Fruit fly (Drosophila melanogaster): ENCODE measurements around the gene CG42818.

CG42818 gene

DNA sequence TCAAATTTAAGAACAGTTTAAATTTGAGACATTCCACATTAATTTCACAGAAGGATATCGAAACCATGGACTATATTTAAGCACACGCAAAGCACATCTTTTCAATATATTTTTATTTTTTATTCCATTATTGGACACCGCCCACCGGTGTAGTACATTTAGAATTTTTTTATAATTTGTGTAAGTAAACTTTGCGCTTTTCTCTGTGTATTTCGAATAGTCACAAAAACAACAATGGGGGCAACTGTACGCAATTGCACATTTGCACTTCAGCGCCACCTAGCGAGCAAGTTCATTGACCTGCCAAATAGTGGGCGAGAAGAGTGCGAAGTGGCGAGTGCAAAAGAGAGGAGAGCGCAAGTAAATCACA is 34.1 kb downstream of the CG42818 start (continued):
- TF ChIP-seq CG7556 (GFP tag; optimal IDR thresholded peaks at IDR 0.05) (peak; percentile 74), Dip3 (GFP tag; optimal IDR thresholded peaks at IDR 0.05) (peak; percentile 19), dati (GFP tag; IDR thresholded peaks at IDR 0.05) (no peak), tx (GFP tag; optimal IDR thresholded peaks at IDR 0.05) (no peak), Poxn (GFP tag; IDR thresholded peaks at IDR 0.05) (no peak), CG17612 (GFP tag; IDR thresholded peaks at IDR 0.05) (no peak), ssp (GFP tag; IDR thresholded peaks at IDR 0.05) (peak; percentile 18; the same call in 1 of the 2 replicates), nau (GFP tag; optimal IDR thresholded peaks at IDR 0.05) (peak; percentile 20), abd-A (tag; optimal IDR thresholded peaks at IDR 0.05) (no peak), exex (tag; optimal IDR thresholded peaks at IDR 0.05) (peak; percentile 4), CG6854 (GFP tag; optimal IDR thresholded peaks at IDR 0.05) (peak; percentile 45), hkb (optimal IDR thresholded peaks at IDR 0.05) (no peak), hkb (GFP tag; IDR thresholded peaks at IDR 0.05) (peak; percentile 36; the same call in 1 of the 2 replicates), ham (GFP tag; IDR thresholded peaks at IDR 0.05) (no peak), klu (GFP tag; IDR thresholded peaks at IDR 0.05) (no peak), CG5180 (GFP tag; optimal IDR thresholded peaks at IDR 0.05) (no peak), Oaz (GFP tag; IDR thresholded peaks at IDR 0.05) (no peak), pnt (GFP tag; optimal IDR thresholded peaks at IDR 0.05) (no peak), pum (GFP tag; optimal IDR thresholded peaks at IDR 0.05) (no peak), CG1647 (GFP tag; optimal IDR thresholded peaks at IDR 0.05) (no peak), CG2202 (tag; optimal IDR thresholded peaks at IDR 0.05) (no peak), CG8924 (tag; optimal IDR thresholded peaks at IDR 0.05) (peak; percentile 51), CG6813 (GFP tag; optimal IDR thresholded peaks at IDR 0.05) (peak; percentile 60), CG12769 (tag; optimal IDR thresholded peaks at IDR 0.05) (peak; percentile 25), ro (GFP tag; IDR thresholded peaks at IDR 0.05) (no peak), CG42726 (GFP tag; IDR thresholded peaks at IDR 0.05; ENCODE audit: partially characterized antibody) (no peak), CG15073 (GFP tag; optimal IDR thresholded peaks at IDR 0.05) (no peak), CG33557 (GFP tag; optimal IDR thresholded peaks at IDR 0.05) (no peak), Kr (GFP tag; optimal IDR thresholded peaks at IDR 0.05) (no peak), knrl (GFP tag; IDR thresholded peaks at IDR 0.05; ENCODE audit: partially characterized antibody) (no peak), CG14667 (GFP tag; IDR thresholded peaks at IDR 0.05) (no peak), Side (GFP tag; optimal IDR thresholded peaks at IDR 0.05) (no peak), Sry-β (GFP tag; optimal IDR thresholded peaks at IDR 0.05) (no peak), H15 (GFP tag; IDR thresholded peaks at IDR 0.05) (no peak), vvl (GFP tag; IDR thresholded peaks at IDR 0.05) (0 out of 2 replicates have a peak, but pooled peaks have one; percentile 46), ERR (GFP tag; optimal IDR thresholded peaks at IDR 0.05) (no peak), Fer3 (tag; optimal IDR thresholded peaks at IDR 0.05) (peak; percentile 52), Six4 (GFP tag; optimal IDR thresholded peaks at IDR 0.05) (no peak), yki (optimal IDR thresholded peaks at IDR 0.05) (no peak), ranshi (GFP tag; IDR thresholded peaks at IDR 0.05) (0 out of 2 replicates have a peak, but pooled peaks have one; percentile 18), croc (GFP tag; conservative IDR thresholded peaks at IDR 0.05) (no peak), ems (GFP tag; optimal IDR thresholded peaks at IDR 0.05) (peak; percentile 20), CG17328 (GFP tag; IDR thresholded peaks at IDR 0.05) (no peak), CG10274 (GFP tag; optimal IDR thresholded peaks at IDR 0.05) (no peak), Vsx1 (GFP tag; optimal IDR thresholded peaks at IDR 0.05) (no peak), Nf-YC (tag; optimal IDR thresholded peaks at IDR 0.05) (no peak), CG6689 (GFP tag; IDR thresholded peaks at IDR 0.05) (0 out of 2 replicates have a peak, but pooled peaks have one; percentile 32), zfh1 (GFP tag; IDR thresholded peaks at IDR 0.05) (peak; percentile 19; the same call in 1 of the 3 replicates), CG9817 (tag; optimal IDR thresholded peaks at IDR 0.05) (peak; percentile 36), chinmo (GFP tag; IDR thresholded peaks at IDR 0.05; ENCODE audit: partially characterized antibody) (no peak), bowl (GFP tag; IDR thresholded peaks at IDR 0.05) (no peak), ash1 (GFP tag; optimal IDR thresholded peaks at IDR 0.05) (no peak), org-1 (GFP tag; optimal IDR thresholded peaks at IDR 0.05) (peak; percentile 55)
